Worm (Caenorhabditis elegans): ENCODE data around the gene srj-24.

- TF ChIP-seq nhr-21 (tag; optimal IDR thresholded peaks at IDR 0.05) = no peak
- TF ChIP-seq gmeb-1 (tag; optimal IDR thresholded peaks at IDR 0.05) = no peak
These were observed 3.1 kb upstream of the srj-24 start, which contains the start of gene C05E4.7 for ce11 chrV:741820-742219.
